Fruit fly (Drosophila melanogaster) whole organism, prepupa: ENCODE measurements around the gene CG31683.

Experiments used
- Blimp-1 ChIP-seq: fragments of 200-800 bp; sonication (Bioruptor generic); optimal IDR thresholded peaks from 3 replicates; lab custom pipeline; 2017; ENCODE audit warnings: missing biosample characterization, missing genetic modification characterization, mild to moderate bottlenecking, moderate library complexity, missing genetic modification reagents
- CG10669 ChIP-seq: fragments of 200-800 bp; sonication (Bioruptor generic); optimal IDR thresholded peaks from 3 replicates; lab custom pipeline; 2018; ENCODE audit warnings: missing biosample characterization, mild to moderate bottlenecking, missing genetic modification characterization, moderate library complexity
- CG11294 ChIP-seq: fragments of 200-800 bp; sonication (Bioruptor generic); IDR thresholded peaks from 2 replicates; pipeline ENCODE4 v1.3.6; 2022; ENCODE audit warnings: missing biosample characterization, missing genetic modification characterization
- CG1621 ChIP-seq: fragments of 200-800 bp; sonication (Bioruptor generic); optimal IDR thresholded peaks from 3 replicates; lab custom pipeline; 2018; ENCODE audit warnings: missing biosample characterization, mild to moderate bottlenecking, missing genetic modification characterization
- CG16779 ChIP-seq: fragments of 200-800 bp; sonication (Bioruptor generic); optimal IDR thresholded peaks from 3 replicates; lab custom pipeline; 2017; ENCODE audit warnings: missing biosample characterization, mild to moderate bottlenecking, missing genetic modification characterization
- CG3032 ChIP-seq: fragments of 200-800 bp; optimal IDR thresholded peaks from 2 replicates; lab custom pipeline; 2019; ENCODE audit warnings: missing biosample characterization, mild to moderate bottlenecking, missing genetic modification characterization, moderate library complexity
- CG31627 ChIP-seq: fragments of 200-800 bp; sonication (Bioruptor generic); optimal IDR thresholded peaks from 3 replicates; lab custom pipeline; 2016; ENCODE audit warnings: missing biosample characterization, missing genetic modification characterization
- CG34406 ChIP-seq: fragments of 200-800 bp; sonication (Bioruptor generic); optimal IDR thresholded peaks from 3 replicates; lab custom pipeline; 2016; ENCODE audit warnings: missing biosample characterization, missing genetic modification characterization
- CG4318 ChIP-seq: fragments of 200-800 bp; sonication (Bioruptor generic); optimal IDR thresholded peaks from 3 replicates; lab custom pipeline; 2017; ENCODE audit warnings: missing biosample characterization, mild to moderate bottlenecking, missing genetic modification characterization
- CG6163 ChIP-seq: fragments of 200-800 bp; sonication (Bioruptor generic); IDR thresholded peaks from 3 replicates; pipeline ENCODE4 v1.3.6; 2022; ENCODE audit warnings: missing biosample characterization, missing genetic modification characterization
- CG6792 ChIP-seq: fragments of 200-800 bp; sonication (Bioruptor generic); optimal IDR thresholded peaks from 3 replicates; lab custom pipeline; 2016; ENCODE audit warnings: missing biosample characterization, missing genetic modification characterization
- CG7368 ChIP-seq: fragments of 200-800 bp; sonication (Bioruptor generic); optimal IDR thresholded peaks from 3 replicates; lab custom pipeline; 2016; ENCODE audit warnings: missing biosample characterization, missing genetic modification characterization
- CG8119 ChIP-seq: fragments of 200-800 bp; sonication (Bioruptor generic); IDR thresholded peaks from 3 replicates; pipeline ENCODE4 v1.3.6; 2022; ENCODE audit warnings: missing biosample characterization, missing genetic modification characterization
- CG8319 ChIP-seq: fragments of 200-800 bp; sonication (Bioruptor generic); optimal IDR thresholded peaks from 3 replicates; lab custom pipeline; 2016; ENCODE audit warnings: missing biosample characterization, missing genetic modification characterization
- CG9139 ChIP-seq: fragments of 200-800 bp; sonication (Bioruptor generic); optimal IDR thresholded peaks from 3 replicates; lab custom pipeline; 2017; ENCODE audit warnings: missing biosample characterization, mild to moderate bottlenecking, missing genetic modification characterization
- Eip75B ChIP-seq: fragments of 200-800 bp; sonication (Bioruptor generic); optimal IDR thresholded peaks from 3 replicates; lab custom pipeline; 2016; ENCODE audit warnings: missing biosample characterization, missing genetic modification characterization
- Eip78C ChIP-seq: fragments of 200-800 bp; sonication (Bioruptor generic); peaks from one replicate; lab custom pipeline; 2016; ENCODE audit warnings: missing biosample characterization, missing genetic modification characterization
- Eip93F ChIP-seq: fragments of 200-800 bp; sonication (Bioruptor generic); optimal IDR thresholded peaks from 2 replicates; lab custom pipeline; 2016; ENCODE audit warnings: missing biosample characterization, mild to moderate bottlenecking, missing genetic modification characterization
- Ets96B ChIP-seq: fragments of 200-800 bp; optimal IDR thresholded peaks from 2 replicates; lab custom pipeline; 2019; ENCODE audit warnings: missing biosample characterization, mild to moderate bottlenecking, missing genetic modification characterization, moderate library complexity
- Gug ChIP-seq: fragments of 200-800 bp; sonication (Bioruptor generic); IDR thresholded peaks from 2 replicates; pipeline ENCODE4 v1.3.6; 2022; ENCODE audit warnings: missing biosample characterization, missing genetic modification characterization
- Hr39 ChIP-seq: fragments of 200-800 bp; sonication (Bioruptor generic); optimal IDR thresholded peaks from 2 replicates; lab custom pipeline; 2016; ENCODE audit warnings: missing biosample characterization, missing genetic modification characterization
- Hr4 ChIP-seq: fragments of 200-800 bp; sonication (Bioruptor generic); optimal IDR thresholded peaks from 3 replicates; lab custom pipeline; 2016; ENCODE audit warnings: missing biosample characterization, missing genetic modification characterization
- Met ChIP-seq: fragments of 200-800 bp; sonication (Bioruptor generic); optimal IDR thresholded peaks from 3 replicates; lab custom pipeline; 2016; ENCODE audit warnings: missing biosample characterization, missing genetic modification characterization
- Smox ChIP-seq: fragments of 200-800 bp; sonication (Bioruptor generic); optimal IDR thresholded peaks from 3 replicates; lab custom pipeline; 2016; ENCODE audit warnings: missing biosample characterization, missing genetic modification characterization
- Sox102F ChIP-seq: fragments of 200-800 bp; sonication (Bioruptor generic); optimal IDR thresholded peaks from 2 replicates; lab custom pipeline; 2016; ENCODE audit warnings: missing biosample characterization, mild to moderate bottlenecking, missing genetic modification characterization
- Sox14 ChIP-seq: fragments of 200-800 bp; sonication (Bioruptor generic); optimal IDR thresholded peaks from 3 replicates; lab custom pipeline; 2016; ENCODE audit warnings: missing biosample characterization, missing genetic modification characterization
- Sox15 ChIP-seq: fragments of 200-800 bp; sonication (Bioruptor generic); optimal IDR thresholded peaks from 3 replicates; lab custom pipeline; 2016; ENCODE audit warnings: missing biosample characterization, missing genetic modification characterization
- acj6 ChIP-seq: fragments of 200-800 bp; sonication (Bioruptor generic); optimal IDR thresholded peaks from 3 replicates; lab custom pipeline; 2016; ENCODE audit warnings: missing biosample characterization, missing genetic modification characterization
- cyc ChIP-seq: fragments of 200-800 bp; sonication (Bioruptor generic); optimal IDR thresholded peaks from 3 replicates; lab custom pipeline; 2016; ENCODE audit warnings: missing biosample characterization, missing genetic modification characterization
- dac ChIP-seq: fragments of 200-800 bp; sonication (Bioruptor generic); optimal IDR thresholded peaks from 2 replicates; lab custom pipeline; 2017; ENCODE audit warnings: missing biosample characterization, mild to moderate bottlenecking, missing genetic modification characterization
- dsx ChIP-seq: fragments of 200-800 bp; optimal IDR thresholded peaks from 3 replicates; lab custom pipeline; 2019; ENCODE audit warnings: missing biosample characterization, mild to moderate bottlenecking, missing genetic modification characterization, moderate library complexity; ENCODE audit not compliant: poor library complexity, severe bottlenecking
- eg ChIP-seq: fragments of 200-800 bp; sonication (Bioruptor generic); IDR thresholded peaks from 3 replicates; pipeline ENCODE4 v1.3.6; 2022; ENCODE audit warnings: missing biosample characterization, missing genetic modification characterization
- esn ChIP-seq: fragments of 200-800 bp; sonication (Bioruptor generic); optimal IDR thresholded peaks from 2 replicates; lab custom pipeline; 2016; ENCODE audit warnings: missing biosample characterization, mild to moderate bottlenecking, missing genetic modification characterization, moderate library complexity
- fd59A ChIP-seq: fragments of 200-800 bp; sonication (Bioruptor generic); optimal IDR thresholded peaks from 2 replicates; lab custom pipeline; 2017; ENCODE audit warnings: missing biosample characterization, mild to moderate bottlenecking, missing genetic modification characterization, missing genetic modification reagents
- fd85E ChIP-seq: fragments of 200-800 bp; sonication (Bioruptor generic); optimal IDR thresholded peaks from 3 replicates; lab custom pipeline; 2016; ENCODE audit warnings: missing biosample characterization, missing genetic modification characterization
- fkh ChIP-seq: fragments of 200-800 bp; sonication (Bioruptor generic); optimal IDR thresholded peaks from 3 replicates; lab custom pipeline; 2017; ENCODE audit warnings: missing biosample characterization, mild to moderate bottlenecking, missing genetic modification characterization, moderate library complexity
- lz ChIP-seq: fragments of 200-800 bp; sonication (Bioruptor generic); optimal IDR thresholded peaks from 3 replicates; lab custom pipeline; 2016; ENCODE audit warnings: missing biosample characterization, missing genetic modification characterization
- pdm3 ChIP-seq: fragments of 200-800 bp; sonication (Bioruptor generic); optimal IDR thresholded peaks from 3 replicates; lab custom pipeline; 2016; ENCODE audit warnings: missing biosample characterization, missing genetic modification characterization
- salr ChIP-seq, 2 experiments: fragments of 200-800 bp; sonication (Bioruptor generic); optimal IDR thresholded peaks; 3 replicates each; lab custom pipeline; 2016 to 2018; ENCODE audit warnings: missing biosample characterization in 2 of 2, missing genetic modification characterization in 2 of 2, mild to moderate bottlenecking in 1 of 2
- spab ChIP-seq: fragments of 200-800 bp; sonication (Bioruptor generic); optimal IDR thresholded peaks from 2 replicates; lab custom pipeline; 2017; ENCODE audit warnings: missing biosample characterization, mild to moderate bottlenecking, missing genetic modification characterization, missing genetic modification reagents
- ss ChIP-seq, 2 experiments: fragments of 200-800 bp; sonication (Bioruptor generic); optimal IDR thresholded peaks; 2 replicates in 1 of 2; 3 replicates in 1 of 2; lab custom pipeline; 2017 to 2018; ENCODE audit warnings: mild to moderate bottlenecking in 2 of 2, missing biosample characterization in 2 of 2, missing genetic modification characterization in 2 of 2, moderate library complexity in 1 of 2
- topi ChIP-seq: fragments of 200-800 bp; sonication (Bioruptor generic); optimal IDR thresholded peaks from 3 replicates; lab custom pipeline; 2016; ENCODE audit warnings: missing biosample characterization, missing genetic modification characterization
- vri ChIP-seq: fragments of 200-800 bp; sonication (Bioruptor generic); optimal IDR thresholded peaks from 3 replicates; lab custom pipeline; 2016; ENCODE audit warnings: missing biosample characterization, mild to moderate bottlenecking, missing genetic modification characterization

Gene CG31683

dm6 chr2L:20494423-20495052 lies 44.8 kb upstream of the CG31683 start, which contains the start of gene CG34007 (continued):
- TF ChIP-seq CG4318 (GFP tag; lab: Kevin White, UChicago) (peak; percentile 56), Met (GFP tag; lab: Kevin White, UChicago) (no peak), salr (GFP tag; optimal IDR thresholded peaks at IDR 0.05; lab: Kevin White, UChicago) (peak in 1 of 2 experiments; percentile 24), CG16779 (tag; lab: Kevin White, UChicago) (no peak), CG34406 (GFP tag; lab: Kevin White, UChicago) (peak; percentile 51), topi (GFP tag; lab: Kevin White, UChicago) (no peak), CG3032 (tag; lab: Kevin White, UChicago) (no peak), Ets96B (tag; lab: Kevin White, UChicago) (peak; percentile 8), Eip78C (GFP tag; lab: Kevin White, UChicago) (peak; percentile 63), Eip93F (no peak), fkh (GFP tag; lab: Kevin White, UChicago) (peak; percentile 85), lz (GFP tag; lab: Kevin White, UChicago) (peak; percentile 14)

dm6 chr2L:20488128-20488527 lies 38.4 kb upstream of the CG31683 start:
- TF ChIP-seq cyc (GFP tag; lab: Kevin White, UChicago): no peak
- peak; percentile 21 for TF ChIP-seq Eip78C (GFP tag; lab: Kevin White, UChicago)
- TF ChIP-seq Eip75B (GFP tag; lab: Kevin White, UChicago): no peak

- no peak for TF ChIP-seq spab
- TF ChIP-seq CG16779 (tag; lab: Kevin White, UChicago): no peak
- no peak for TF ChIP-seq CG11294
- TF ChIP-seq CG8119 (GFP tag; lab: Robert Waterston, UW): no peak
- TF ChIP-seq CG8319 (GFP tag; lab: Kevin White, UChicago): no peak
- no peak for TF ChIP-seq Hr4 (GFP tag; lab: Kevin White, UChicago)
- no peak for TF ChIP-seq Met (GFP tag; lab: Kevin White, UChicago)
- TF ChIP-seq Sox14 (GFP tag; lab: Kevin White, UChicago): no peak
- no peak for TF ChIP-seq eg (GFP tag; lab: Robert Waterston, UW)
- TF ChIP-seq CG6792: no peak
- TF ChIP-seq, all 60 proteins: peak for 0
Observed at dm6 chr2L:20487723-20488122, 38.0 kb upstream of the CG31683 start.

- TF ChIP-seq Sox102F (GFP tag; lab: Kevin White, UChicago) (no peak), CG8119 (GFP tag; lab: Robert Waterston, UW) (no peak), acj6 (GFP tag; lab: Kevin White, UChicago) (no peak), pdm3 (GFP tag; lab: Kevin White, UChicago) (no peak), cyc (GFP tag; lab: Kevin White, UChicago) (no peak), CG3032 (tag; lab: Kevin White, UChicago) (peak; percentile 10), eg (GFP tag; lab: Robert Waterston, UW) (0 out of 3 replicates have a peak, but pooled peaks have one; percentile 26), Eip78C (GFP tag; lab: Kevin White, UChicago) (no peak), CG34406 (GFP tag; lab: Kevin White, UChicago) (no peak), Sox15 (no peak), Blimp-1 (GFP tag; lab: Kevin White, UChicago) (no peak), spab (peak; percentile 27), Smox (GFP tag; lab: Kevin White, UChicago) (no peak), CG4318 (GFP tag; lab: Kevin White, UChicago) (no peak), salr (GFP tag; optimal IDR thresholded peaks at IDR 0.05; lab: Kevin White, UChicago) (no peak), dac (GFP tag; lab: Kevin White, UChicago) (no peak), CG6163 (GFP tag; lab: Robert Waterston, UW) (no peak), CG1621 (tag; lab: Kevin White, UChicago) (no peak), CG7368 (GFP tag; lab: Kevin White, UChicago) (no peak), vri (GFP tag; lab: Kevin White, UChicago) (no peak), Hr39 (GFP tag; lab: Kevin White, UChicago) (no peak), CG10669 (GFP tag; lab: Kevin White, UChicago) (no peak), fd59A (GFP tag; lab: Kevin White, UChicago) (no peak), Gug (no peak), fd85E (no peak), Sox14 (GFP tag; lab: Kevin White, UChicago) (no peak), topi (GFP tag; lab: Kevin White, UChicago) (no peak), CG9139 (GFP tag; lab: Kevin White, UChicago) (peak; percentile 20), CG31627 (GFP tag; lab: Kevin White, UChicago) (no peak), dsx (GFP tag; lab: Kevin White, UChicago) (peak; percentile 17), ss (GFP tag; optimal IDR thresholded peaks at IDR 0.05; lab: Kevin White, UChicago) (peak; percentile 18 to 68), esn (no peak)
Observed at dm6 chr2L:20486752-20487141, 37.0 kb upstream of the CG31683 start.
